Fruit fly (Drosophila melanogaster) whole organism, embryonic: ENCODE results near the gene CG32267.

Experiments
- Abd-B ChIP-seq: fragments of 200-800 bp; sonication (Bioruptor generic); optimal IDR thresholded peaks from 2 replicates; lab custom pipeline; 2018; ENCODE audit warnings: missing biosample characterization, mild to moderate bottlenecking, missing genetic modification characterization, moderate library complexity
- Awh ChIP-seq: fragments of 200-800 bp; sonication (Bioruptor generic); IDR thresholded peaks from 2 replicates; pipeline ENCODE4, ENCODE4 v1.3.6; 2022; ENCODE audit warnings: missing biosample characterization, missing genetic modification characterization
- BtbVII ChIP-seq: fragments of 200-800 bp; sonication (Bioruptor generic); optimal IDR thresholded peaks from 3 replicates; lab custom pipeline; 2017; ENCODE audit warnings: missing biosample characterization, mild to moderate bottlenecking, missing genetic modification characterization
- CG10267 ChIP-seq: fragments of 200-800 bp; sonication (Bioruptor generic); optimal IDR thresholded peaks from 2 replicates; lab custom pipeline; 2018; ENCODE audit warnings: missing biosample characterization, mild to moderate bottlenecking, missing genetic modification characterization, moderate library complexity
- CG12071 ChIP-seq: fragments of 200-800 bp; sonication (Bioruptor generic); optimal IDR thresholded peaks from 3 replicates; lab custom pipeline; 2018; ENCODE audit warnings: missing biosample characterization, mild to moderate bottlenecking, missing genetic modification characterization
- CG12219 ChIP-seq: fragments of 200-800 bp; sonication (Bioruptor generic); optimal IDR thresholded peaks from 3 replicates; lab custom pipeline; 2018; ENCODE audit warnings: missing biosample characterization, mild to moderate bottlenecking, missing genetic modification characterization
- CG12236 ChIP-seq: fragments of 200-800 bp; sonication (Bioruptor generic); optimal IDR thresholded peaks from 2 replicates; lab custom pipeline; 2016; ENCODE audit warnings: missing biosample characterization, missing genetic modification characterization
- CG14050 ChIP-seq: fragments of 200-800 bp; sonication (Bioruptor generic); IDR thresholded peaks from 3 replicates; pipeline ENCODE4 v1.3.6; 2022; ENCODE audit warnings: missing biosample characterization, missing genetic modification characterization
- CG15601 ChIP-seq: fragments of 200-800 bp; sonication (Bioruptor generic); optimal IDR thresholded peaks from 3 replicates; lab custom pipeline; 2019; ENCODE audit warnings: missing biosample characterization, mild to moderate bottlenecking, missing genetic modification characterization, moderate library complexity
- CG17328 ChIP-seq: fragments of 200-800 bp; sonication (Bioruptor generic); IDR thresholded peaks from 2 replicates; pipeline ENCODE4 v1.3.6; 2022; ENCODE audit warnings: missing biosample characterization, missing genetic modification characterization
- CG18262 ChIP-seq: fragments of 200-800 bp; optimal IDR thresholded peaks from 3 replicates; lab custom pipeline; 2019; ENCODE audit warnings: missing biosample characterization, mild to moderate bottlenecking, missing genetic modification characterization, moderate library complexity
- CG18599 ChIP-seq: fragments of 200-800 bp; sonication (Bioruptor generic); optimal IDR thresholded peaks from 3 replicates; lab custom pipeline; 2017; ENCODE audit warnings: missing biosample characterization, missing genetic modification characterization, mild to moderate bottlenecking, moderate library complexity, missing genetic modification reagents
- CG2678 ChIP-seq: fragments of 200-800 bp; sonication (Bioruptor generic); optimal IDR thresholded peaks from 3 replicates; lab custom pipeline; 2019; ENCODE audit warnings: missing biosample characterization, mild to moderate bottlenecking, missing genetic modification characterization, moderate library complexity
- CG4617 ChIP-seq: fragments of 200-800 bp; sonication (Bioruptor generic); optimal IDR thresholded peaks from 3 replicates; lab custom pipeline; 2016; ENCODE audit warnings: missing biosample characterization, missing genetic modification characterization, borderline replicate concordance
- CG5245 ChIP-seq: fragments of 200-800 bp; sonication (Bioruptor generic); optimal IDR thresholded peaks from 3 replicates; lab custom pipeline; 2016; ENCODE audit warnings: missing biosample characterization, missing genetic modification characterization
- CG6272 ChIP-seq: fragments of 200-800 bp; sonication (Bioruptor generic); IDR thresholded peaks from 2 replicates; pipeline ENCODE4 v1.3.6; 2022; ENCODE audit warnings: missing biosample characterization, missing genetic modification characterization
- CG6813 ChIP-seq: fragments of 200-800 bp; sonication (Bioruptor generic); optimal IDR thresholded peaks from 2 replicates; lab custom pipeline; 2017; ENCODE audit warnings: missing biosample characterization, missing genetic modification characterization, mild to moderate bottlenecking, moderate library complexity, missing genetic modification reagents
- CG7786 ChIP-seq: fragments of 200-800 bp; sonication (Bioruptor generic); optimal IDR thresholded peaks from 2 replicates; lab custom pipeline; 2016; ENCODE audit warnings: missing biosample characterization, missing genetic modification characterization
- CG9215 ChIP-seq: fragments of 200-800 bp; sonication (Bioruptor generic); IDR thresholded peaks from 2 replicates; pipeline ENCODE4 v1.3.6; 2022; ENCODE audit warnings: missing biosample characterization, missing genetic modification characterization
- CG9797 ChIP-seq: fragments of 200-800 bp; sonication (Bioruptor generic); optimal IDR thresholded peaks from 3 replicates; lab custom pipeline; 2018; ENCODE audit warnings: missing biosample characterization, mild to moderate bottlenecking, missing genetic modification characterization
- CG9876 ChIP-seq: fragments of 200-800 bp; sonication (Bioruptor generic); optimal IDR thresholded peaks from 2 replicates; lab custom pipeline; 2016; ENCODE audit warnings: missing biosample characterization, missing genetic modification characterization
- CkIIα-i1 ChIP-seq: fragments of 200-800 bp; sonication (Bioruptor generic); IDR thresholded peaks from 2 replicates; pipeline ENCODE4 v1.3.6; 2022; ENCODE audit warnings: missing biosample characterization, missing genetic modification characterization
- CoRest ChIP-seq: fragments of 200-800 bp; sonication (Bioruptor generic); optimal IDR thresholded peaks from 3 replicates; lab custom pipeline; 2018; ENCODE audit warnings: missing biosample characterization, mild to moderate bottlenecking, missing genetic modification characterization, moderate library complexity
- D19A ChIP-seq: fragments of 200-800 bp; optimal IDR thresholded peaks from 3 replicates; lab custom pipeline; 2019; ENCODE audit warnings: missing biosample characterization, mild to moderate bottlenecking, missing genetic modification characterization, moderate library complexity
- Doc2 ChIP-seq: fragments of 200-800 bp; sonication (Bioruptor generic); IDR thresholded peaks from 2 replicates; pipeline ENCODE4 v1.3.6; 2022; ENCODE audit warnings: missing biosample characterization, missing genetic modification characterization
- Ets65A ChIP-seq: fragments of 200-800 bp; sonication (Bioruptor generic); peaks from one replicate; lab custom pipeline; 2016; ENCODE audit warnings: missing biosample characterization, missing genetic modification characterization
- Fer3 ChIP-seq: fragments of 200-800 bp; sonication (Bioruptor generic); optimal IDR thresholded peaks from 2 replicates; lab custom pipeline; 2018; ENCODE audit warnings: missing biosample characterization, mild to moderate bottlenecking, missing genetic modification characterization, moderate library complexity
- Gug ChIP-seq: fragments of 200-800 bp; sonication (Bioruptor generic); IDR thresholded peaks from 4 replicates; pipeline ENCODE4 v1.3.6; 2022; ENCODE audit warnings: missing biosample characterization, missing genetic modification characterization
- HLH3B ChIP-seq: fragments of 200-800 bp; sonication (Bioruptor generic); IDR thresholded peaks from 2 replicates; pipeline ENCODE4 v1.3.6; 2022; ENCODE audit warnings: missing biosample characterization, missing genetic modification characterization
- Hsf ChIP-seq: fragments of 200-800 bp; sonication (Bioruptor generic); optimal IDR thresholded peaks from 3 replicates; lab custom pipeline; 2016; ENCODE audit warnings: missing biosample characterization, missing genetic modification characterization
- MBD-R2 ChIP-seq: fragments of 200-800 bp; sonication (Bioruptor generic); IDR thresholded peaks from 2 replicates; pipeline ENCODE4 v1.3.6; 2022; ENCODE audit warnings: missing biosample characterization, missing genetic modification characterization
- NC2β ChIP-seq: fragments of 200-800 bp; sonication (Bioruptor generic); optimal IDR thresholded peaks from 2 replicates; lab custom pipeline; 2016; ENCODE audit warnings: missing biosample characterization, missing genetic modification characterization
- NFAT ChIP-seq: fragments of 200-800 bp; sonication (Bioruptor generic); IDR thresholded peaks from 2 replicates; pipeline ENCODE4 v1.3.6; 2022; ENCODE audit warnings: missing biosample characterization, missing genetic modification characterization
- NfI ChIP-seq: fragments of 200-800 bp; sonication (Bioruptor generic); optimal IDR thresholded peaks from 3 replicates; lab custom pipeline; 2018; ENCODE audit warnings: missing biosample characterization, mild to moderate bottlenecking, missing genetic modification characterization, moderate library complexity
- Sry-δ ChIP-seq: fragments of 200-800 bp; sonication (Bioruptor generic); optimal IDR thresholded peaks from 2 replicates; lab custom pipeline; 2016; ENCODE audit warnings: missing biosample characterization, missing genetic modification characterization
- amos ChIP-seq: fragments of 200-800 bp; sonication (Bioruptor generic); IDR thresholded peaks from 2 replicates; pipeline ENCODE4 v1.3.6; 2022; ENCODE audit warnings: missing biosample characterization, missing genetic modification characterization; ENCODE audit not compliant: partially characterized antibody
- bab2 ChIP-seq: fragments of 200-800 bp; sonication (Bioruptor generic); optimal IDR thresholded peaks from 2 replicates; lab custom pipeline; 2016; ENCODE audit warnings: missing biosample characterization, missing genetic modification characterization
- bbx ChIP-seq: fragments of 200-800 bp; sonication (Bioruptor generic); IDR thresholded peaks from 2 replicates; pipeline ENCODE4 v1.3.6; 2022; ENCODE audit warnings: missing biosample characterization, missing genetic modification characterization; ENCODE audit not compliant: partially characterized antibody
- bsh ChIP-seq, 2 experiments: fragments of 200-800 bp; sonication (Bioruptor generic); optimal IDR thresholded peaks; 2 replicates each; lab custom pipeline; 2017 to 2018; ENCODE audit warnings: mild to moderate bottlenecking in 2 of 2, missing biosample characterization in 2 of 2, missing genetic modification characterization in 2 of 2, moderate library complexity in 1 of 2
- chif ChIP-seq, 2 experiments: fragments of 200-800 bp; sonication (Bioruptor generic); optimal IDR thresholded peaks; 3 replicates each; lab custom pipeline; 2016; ENCODE audit warnings: missing biosample characterization in 2 of 2, missing genetic modification characterization in 2 of 2
- chn ChIP-seq: fragments of 200-800 bp; sonication (Bioruptor generic); optimal IDR thresholded peaks from 2 replicates; lab custom pipeline; 2016; ENCODE audit warnings: missing biosample characterization, missing genetic modification characterization
- cwo ChIP-seq: fragments of 200-800 bp; sonication (Bioruptor generic); optimal IDR thresholded peaks from 3 replicates; lab custom pipeline; 2017; ENCODE audit warnings: missing biosample characterization, missing genetic modification characterization, mild to moderate bottlenecking, moderate library complexity, missing genetic modification reagents
- da ChIP-seq: fragments of 200-800 bp; sonication (Bioruptor generic); optimal IDR thresholded peaks from 2 replicates; lab custom pipeline; 2016; ENCODE audit warnings: missing biosample characterization, missing genetic modification characterization
- dimm ChIP-seq: fragments of 200-800 bp; sonication (Bioruptor generic); IDR thresholded peaks from 2 replicates; pipeline ENCODE4 v1.3.6; 2022; ENCODE audit warnings: missing biosample characterization, missing genetic modification characterization
- eyg ChIP-seq: fragments of 200-800 bp; sonication (Bioruptor generic); optimal IDR thresholded peaks from 3 replicates; lab custom pipeline; 2016; ENCODE audit warnings: missing biosample characterization, missing genetic modification characterization
- fru ChIP-seq: fragments of >200 bp; optimal IDR thresholded peaks from 2 replicates; lab custom pipeline; 2017
- fu2 ChIP-seq: fragments of 200-800 bp; sonication (Bioruptor generic); optimal IDR thresholded peaks from 2 replicates; lab custom pipeline; 2016; ENCODE audit warnings: missing biosample characterization, missing genetic modification characterization
- gro ChIP-seq: fragments of 200-800 bp; sonication (Bioruptor generic); optimal IDR thresholded peaks from 2 replicates; lab custom pipeline; 2016; ENCODE audit warnings: missing biosample characterization, missing genetic modification characterization
- nom ChIP-seq: fragments of 200-800 bp; sonication (Bioruptor generic); optimal IDR thresholded peaks from 2 replicates; lab custom pipeline; 2017; ENCODE audit warnings: missing biosample characterization, missing genetic modification characterization, mild to moderate bottlenecking, moderate library complexity, missing genetic modification reagents
- pum ChIP-seq: fragments of 200-800 bp; sonication (Bioruptor generic); optimal IDR thresholded peaks from 2 replicates; lab custom pipeline; 2016; ENCODE audit warnings: missing biosample characterization, missing genetic modification characterization
- yki ChIP-seq: fragments of >200 bp; optimal IDR thresholded peaks from 3 replicates; lab custom pipeline; 2018
- zfh2 ChIP-seq: fragments of 200-800 bp; sonication (Bioruptor generic); optimal IDR thresholded peaks from 2 replicates; lab custom pipeline; 2016; ENCODE audit warnings: missing biosample characterization, missing genetic modification characterization

The CG32267 gene

DNA sequence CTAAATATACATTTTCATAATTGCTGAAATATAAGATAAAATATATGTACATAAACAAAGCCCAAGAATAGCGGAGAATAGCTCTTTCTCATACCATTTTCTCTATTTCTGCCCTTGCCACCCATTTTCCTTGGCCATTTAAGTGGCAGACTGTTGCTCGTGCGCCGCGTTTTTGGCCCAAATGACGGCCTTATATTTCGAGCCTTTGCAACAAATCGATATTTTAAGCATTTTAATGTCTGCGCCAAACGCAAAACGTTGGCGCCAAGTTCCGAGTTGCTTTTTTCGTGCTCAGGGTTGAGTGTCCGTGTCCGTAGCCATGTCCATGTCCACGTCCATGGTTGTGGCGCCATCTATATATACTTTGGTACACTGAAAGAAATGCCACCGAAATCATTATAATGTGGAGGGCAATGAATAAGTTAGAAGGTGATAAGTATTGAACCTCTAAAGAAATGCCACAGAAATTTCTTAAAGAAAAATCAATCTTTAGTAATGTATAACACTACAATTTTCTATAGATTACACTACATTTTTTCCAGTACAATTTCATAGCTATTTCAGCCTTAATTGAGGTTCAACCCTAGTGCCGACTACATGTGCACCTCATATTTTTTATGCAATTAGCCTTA is 20.3 kb upstream of the CG32267 start (continued):
- TF ChIP-seq pum (GFP tag; lab: Kevin White, UChicago) (no peak), eyg (GFP tag; lab: Kevin White, UChicago) (no peak), CkIIα-i1 (no peak), bbx (no peak), CG4617 (GFP tag; lab: Kevin White, UChicago) (no peak), CG17328 (no peak), CG14050 (no peak), HLH3B (GFP tag; lab: Robert Waterston, UW) (no peak), fu2 (no peak), gro (peak; percentile 2), Abd-B (GFP tag; lab: Kevin White, UChicago) (peak; percentile 15), CG18262 (tag; lab: Kevin White, UChicago) (no peak), nom (GFP tag; lab: Kevin White, UChicago) (no peak), zfh2 (GFP tag; lab: Kevin White, UChicago) (no peak), CG10267 (no peak), fru (lab: Kevin White, UChicago) (no peak), dimm (no peak), CG12071 (no peak), CG6813 (GFP tag; lab: Kevin White, UChicago) (no peak), CG2678 (tag; lab: Kevin White, UChicago) (peak; percentile 55), Ets65A (GFP tag; lab: Kevin White, UChicago) (no peak), da (GFP tag; lab: Kevin White, UChicago) (no peak), CG15601 (no peak), CG9797 (GFP tag; lab: Kevin White, UChicago) (no peak), chn (GFP tag; lab: Kevin White, UChicago) (no peak), NFAT (GFP tag; lab: Robert Waterston, UW) (no peak), CG12236 (no peak), CG5245 (GFP tag; lab: Kevin White, UChicago) (no peak), Fer3 (tag; lab: Kevin White, UChicago) (no peak), cwo (peak; percentile 15), CG9876 (GFP tag; lab: Kevin White, UChicago) (no peak), CG12219 (GFP tag; lab: Kevin White, UChicago) (no peak), NfI (GFP tag; lab: Kevin White, UChicago) (peak; percentile 15), CoRest (tag; lab: Kevin White, UChicago) (peak; percentile 22), CG18599 (GFP tag; lab: Kevin White, UChicago) (peak; percentile 66), CG6272 (GFP tag; lab: Robert Waterston, UW) (no peak), CG9215 (GFP tag; lab: Robert Waterston, UW) (no peak), NC2β (GFP tag; lab: Kevin White, UChicago) (no peak), Sry-δ (GFP tag; lab: Kevin White, UChicago) (no peak), MBD-R2 (no peak), amos (GFP tag; lab: Robert Waterston, UW) (no peak), BtbVII (no peak), CG7786 (no peak), D19A (no peak), Hsf (GFP tag; lab: Kevin White, UChicago) (no peak), Doc2 (GFP tag; lab: Robert Waterston, UW) (no peak), Gug (GFP tag; lab: Robert Waterston, UW) (0 out of 4 replicates have a peak, but pooled peaks have one; percentile 15), yki (lab: Kevin White, UChicago) (no peak), chif (GFP tag; optimal IDR thresholded peaks at IDR 0.05; lab: Kevin White, UChicago) (no peak), bab2 (GFP tag; lab: Kevin White, UChicago) (no peak), Awh (GFP tag; lab: Robert Waterston, UW) (no peak), bsh (GFP tag; optimal IDR thresholded peaks at IDR 0.05; lab: Kevin White, UChicago) (no peak)
